Fruit fly (Drosophila melanogaster): Measurements from ENCODE around the gene CG16986.

The CG16986 gene

DNA sequence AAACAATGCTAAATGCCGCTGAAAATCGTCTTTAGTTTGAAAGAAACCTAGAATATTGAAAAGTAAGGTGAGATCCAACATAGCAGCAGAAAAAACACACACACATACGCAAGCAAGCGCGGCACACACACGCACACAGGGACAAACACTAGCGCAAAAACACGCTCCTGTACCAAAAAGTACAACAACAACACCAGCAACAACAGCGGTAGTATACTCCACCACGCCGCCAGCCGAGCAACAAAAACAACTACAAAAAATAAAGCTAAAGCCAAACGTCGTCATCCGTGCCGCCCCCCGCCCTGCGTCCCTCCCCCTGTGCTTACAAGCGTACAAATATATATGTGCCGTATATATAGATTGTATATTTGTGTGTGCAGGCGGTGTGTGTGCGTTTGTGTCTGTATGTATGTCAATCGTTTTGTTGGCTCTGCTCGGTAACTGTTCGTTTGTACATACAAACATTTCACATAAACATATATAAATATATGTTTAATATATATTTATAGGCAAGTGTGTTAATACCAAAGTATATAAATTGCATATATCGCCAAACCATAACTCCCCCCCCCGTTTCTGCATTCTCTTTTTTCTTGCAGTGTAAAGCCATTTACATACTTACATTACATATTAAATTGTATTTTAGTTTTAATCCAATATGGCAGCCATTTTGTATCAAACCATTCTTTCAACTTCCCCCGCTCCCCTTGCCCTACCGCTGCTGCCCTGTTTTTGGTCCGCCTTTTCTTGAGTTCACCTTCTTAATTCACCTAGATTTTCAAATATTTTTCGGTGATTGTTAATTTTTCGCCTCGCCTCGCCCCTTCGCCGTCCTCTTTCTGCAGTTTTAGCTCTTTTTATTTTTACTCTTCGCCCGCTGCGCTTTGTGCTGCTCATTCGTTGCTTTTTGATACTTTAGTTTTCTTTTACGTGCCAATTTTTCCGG lies 36.2 kb downstream of the CG16986 start (continued):
- TF ChIP-seq Asciz (GFP tag; optimal IDR thresholded peaks at IDR 0.05) (no peak), CG18476 (GFP tag; optimal IDR thresholded peaks at IDR 0.05) (no peak), CG8944 (GFP tag; optimal IDR thresholded peaks at IDR 0.05) (no peak), dysf (GFP tag; IDR thresholded peaks at IDR 0.05) (no peak), Dip3 (GFP tag; optimal IDR thresholded peaks at IDR 0.05) (no peak), luna (GFP tag; optimal IDR thresholded peaks at IDR 0.05) (no peak), pfk (GFP tag; optimal IDR thresholded peaks at IDR 0.05) (no peak), Sry-β (GFP tag; optimal IDR thresholded peaks at IDR 0.05) (no peak), Ssrp (tag; optimal IDR thresholded peaks at IDR 0.05) (no peak), Trl (optimal IDR thresholded peaks at IDR 0.05) (no peak), Trl (GFP tag; optimal IDR thresholded peaks at IDR 0.05) (no peak), CG13894 (tag; optimal IDR thresholded peaks at IDR 0.05) (no peak), rib (GFP tag; IDR thresholded peaks at IDR 0.05) (no peak), ERR (GFP tag; optimal IDR thresholded peaks at IDR 0.05) (no peak), CG8765 (GFP tag; IDR thresholded peaks at IDR 0.05) (no peak), Oli (tag; optimal IDR thresholded peaks at IDR 0.05) (peak; percentile 27), zfh2 (GFP tag; optimal IDR thresholded peaks at IDR 0.05) (no peak), vvl (GFP tag; IDR thresholded peaks at IDR 0.05) (peak; percentile 43; the same call in 1 of the 2 replicates), CG14050 (GFP tag; IDR thresholded peaks at IDR 0.05) (no peak), CG9727 (GFP tag; optimal IDR thresholded peaks at IDR 0.05) (no peak), peb (GFP tag; IDR thresholded peaks at IDR 0.05) (no peak), CG14667 (GFP tag; IDR thresholded peaks at IDR 0.05) (no peak), tap (tag; optimal IDR thresholded peaks at IDR 0.05) (no peak), CG6175 (GFP tag; IDR thresholded peaks at IDR 0.05) (no peak), Xrp1 (GFP tag; IDR thresholded peaks at IDR 0.05) (peak; percentile 47; the same call in 1 of the 2 replicates), CG31224 (GFP tag; IDR thresholded peaks at IDR 0.05) (no peak), tx (GFP tag; optimal IDR thresholded peaks at IDR 0.05) (no peak), CG31441 (GFP tag; IDR thresholded peaks at IDR 0.05) (no peak), CG12155 (GFP tag; optimal IDR thresholded peaks at IDR 0.05) (no peak), Taf1 (GFP tag; IDR thresholded peaks at IDR 0.05) (no peak), CG15269 (tag; optimal IDR thresholded peaks at IDR 0.05) (peak; percentile 26), CG17359 (tag; optimal IDR thresholded peaks at IDR 0.05) (peak; percentile 19), ac (GFP tag; optimal IDR thresholded peaks at IDR 0.05) (no peak), CG14710 (tag; optimal IDR thresholded peaks at IDR 0.05) (no peak), al (GFP tag; IDR thresholded peaks at IDR 0.05) (no peak), fd102C (GFP tag; optimal IDR thresholded peaks at IDR 0.05) (no peak), esg (GFP tag; conservative IDR thresholded peaks at IDR 0.05) (no peak), CG9215 (GFP tag; IDR thresholded peaks at IDR 0.05) (no peak), Atf3 (GFP tag; optimal IDR thresholded peaks at IDR 0.05) (no peak), CG7745 (tag; optimal IDR thresholded peaks at IDR 0.05) (no peak), Sox102F (GFP tag; optimal IDR thresholded peaks at IDR 0.05) (peak; percentile 51), CG7963 (GFP tag; IDR thresholded peaks at IDR 0.05; ENCODE audit: partially characterized antibody) (no peak), ap (GFP tag; IDR thresholded peaks at IDR 0.05) (no peak), unpg (GFP tag; optimal IDR thresholded peaks at IDR 0.05) (no peak), Lim3 (GFP tag; IDR thresholded peaks at IDR 0.05) (no peak), ftz-f1 (GFP tag; optimal IDR thresholded peaks at IDR 0.05) (no peak), CG33213 (GFP tag; optimal IDR thresholded peaks at IDR 0.05) (no peak), lov (optimal IDR thresholded peaks at IDR 0.05) (no peak), lov (GFP tag; IDR thresholded peaks at IDR 0.05) (no peak), CG9797 (GFP tag; optimal IDR thresholded peaks at IDR 0.05) (no peak), ato (GFP tag; IDR thresholded peaks at IDR 0.05; ENCODE audit: partially characterized antibody) (no peak)

Data from whole organism, embryonic.